Worm (Caenorhabditis elegans) whole organism, early embryonic: ENCODE results near the gene C18A11.3.

Experiments
- ama-1 ChIP-seq: fragments of 150-350 bp; optimal IDR thresholded peaks from 2 replicates; lab custom pipeline; 2014
- ceh-13 ChIP-seq: fragments of 200-800 bp; sonication (Bioruptor generic); optimal IDR thresholded peaks from 2 replicates; lab custom pipeline; 2018; ENCODE audit warnings: mild to moderate bottlenecking, missing genetic modification characterization, missing compliant biosample characterization
- ceh-36 ChIP-seq: sonication (generic microtip); optimal IDR thresholded peaks from 2 replicates; lab custom pipeline; 2016; ENCODE audit warnings: missing genetic modification characterization, inconsistent platforms, missing compliant biosample characterization
- flt-1 ChIP-seq: fragments of 200-800 bp; sonication (Bioruptor generic); IDR thresholded peaks from 2 replicates; pipeline ENCODE4 v1.3.6; 2022; ENCODE audit warnings: missing genetic modification characterization, missing compliant biosample characterization
- hmg-4 ChIP-seq: fragments of 200-800 bp; sonication (Bioruptor generic); optimal IDR thresholded peaks from 2 replicates; lab custom pipeline; 2018; ENCODE audit warnings: mild to moderate bottlenecking, missing genetic modification characterization, missing compliant biosample characterization
- hnd-1 ChIP-seq: sonication (generic microtip); optimal IDR thresholded peaks from 2 replicates; lab custom pipeline; 2016; ENCODE audit warnings: missing genetic modification characterization, missing compliant biosample characterization
- scrt-1 ChIP-seq: fragments of 200-800 bp; sonication (Bioruptor generic); IDR thresholded peaks from 2 replicates; pipeline ENCODE4 v1.3.6; 2022; ENCODE audit warnings: missing genetic modification characterization, missing compliant biosample characterization
- sea-1 ChIP-seq: fragments of 200-800 bp; sonication (Bioruptor generic); conservative IDR thresholded peaks from 2 replicates; pipeline ENCODE4 v1.3.6; 2022; ENCODE audit warnings: missing genetic modification characterization, missing compliant biosample characterization
- tbx-11 ChIP-seq: fragments of 200-800 bp; sonication (Bioruptor generic); IDR thresholded peaks from 2 replicates; pipeline ENCODE4 v1.3.6; 2022; ENCODE audit warnings: missing genetic modification characterization, missing compliant biosample characterization
- tbx-37 ChIP-seq: fragments of 200-800 bp; sonication (Bioruptor generic); conservative IDR thresholded peaks from 2 replicates; pipeline ENCODE4 v1.3.6; 2022; ENCODE audit warnings: missing genetic modification reagents, missing genetic modification characterization, missing compliant biosample characterization
- tra-4 ChIP-seq: sonication (generic microtip); optimal IDR thresholded peaks from 2 replicates; lab custom pipeline; 2017; ENCODE audit warnings: missing genetic modification characterization, missing compliant biosample characterization

DNA sequence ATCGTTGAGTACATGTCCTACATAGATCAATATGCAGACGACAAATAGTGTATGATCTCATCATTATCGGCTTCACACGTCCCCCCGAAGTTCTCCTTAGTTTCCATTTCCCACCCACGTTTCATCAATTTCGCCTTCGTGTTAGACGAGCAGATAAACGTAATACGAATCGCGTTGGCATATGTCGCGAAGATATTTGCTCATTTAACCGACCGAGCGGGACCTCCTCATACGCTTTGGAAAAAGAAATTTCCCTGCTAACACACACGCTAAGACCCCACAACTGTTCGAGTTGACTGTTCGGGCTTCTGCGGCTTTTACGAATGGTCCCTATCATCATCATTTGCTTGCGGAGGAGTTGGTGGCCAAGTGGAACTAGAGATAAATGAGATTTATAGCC is 6.4 kb upstream of the C18A11.3 start:
- TF ChIP-seq flt-1 (GFP tag; lab: Robert Waterston, UW), result no peak
- TF ChIP-seq ama-1 (lab: Kevin White, UChicago), result no peak
- TF ChIP-seq sea-1 (GFP tag; lab: Robert Waterston, UW), result no peak
- TF ChIP-seq scrt-1 (GFP tag; lab: Robert Waterston, UW), result no peak
- no peak for TF ChIP-seq hmg-4 (GFP tag; lab: Kevin White, UChicago)
- no peak for TF ChIP-seq tbx-11
- TF ChIP-seq ceh-13 (GFP tag; lab: Kevin White, UChicago), result no peak
- TF ChIP-seq tbx-37, result no peak
- TF ChIP-seq tra-4 (tag; lab: Kevin White, UChicago), result no peak
- no peak for TF ChIP-seq hnd-1 (tag; lab: Kevin White, UChicago)
- TF ChIP-seq ceh-36 (tag; lab: Kevin White, UChicago), result no peak
